Worm (Caenorhabditis elegans) whole organism, late embryonic: ENCODE data around the gene Y105C5A.9.
"Not testable (repeated sequence)": the region's sequence is repeated elsewhere in the genome, so short reads cannot be mapped to it uniquely, and the experiment has no call there.

Source experiments
- C08G9.2 ChIP-seq: sonication (generic microtip); optimal IDR thresholded peaks from 2 replicates; lab custom pipeline; 2016; ENCODE audit warnings: mild to moderate bottlenecking, missing genetic modification characterization, moderate library complexity, missing compliant biosample characterization
- C38D4.7 ChIP-seq: fragments of 200-800 bp; sonication (Bioruptor generic); optimal IDR thresholded peaks from 2 replicates; lab custom pipeline; 2018; ENCODE audit warnings: mild to moderate bottlenecking, missing genetic modification characterization, moderate library complexity, missing compliant biosample characterization
- K09A11.1 ChIP-seq: sonication (generic microtip); optimal IDR thresholded peaks from 2 replicates; lab custom pipeline; 2017; ENCODE audit warnings: antibody characterized with exemption, mild to moderate bottlenecking, missing genetic modification characterization, missing compliant biosample characterization; ENCODE audit not compliant: insufficient read depth
- Y22D7AL.16 ChIP-seq: sonication (generic microtip); optimal IDR thresholded peaks from 2 replicates; lab custom pipeline; 2016; ENCODE audit warnings: missing genetic modification characterization, missing compliant biosample characterization
- ahr-1 ChIP-seq: sonication (generic microtip); optimal IDR thresholded peaks from 2 replicates; lab custom pipeline; 2016; ENCODE audit warnings: missing genetic modification characterization, missing compliant biosample characterization
- ama-1 ChIP-seq: fragments of 150-350 bp; optimal IDR thresholded peaks from 2 replicates; lab custom pipeline; 2014
- ceh-14 ChIP-seq: sonication (generic microtip); optimal IDR thresholded peaks from 2 replicates; lab custom pipeline; 2016; ENCODE audit warnings: missing genotype, missing genetic modification characterization, missing compliant biosample characterization
- ceh-18 ChIP-seq: sonication (generic microtip); optimal IDR thresholded peaks from 2 replicates; lab custom pipeline; 2016; ENCODE audit warnings: missing genetic modification characterization, missing compliant biosample characterization
- ceh-6 ChIP-seq: fragments of 200-800 bp; sonication (Bioruptor generic); optimal IDR thresholded peaks from 2 replicates; lab custom pipeline; 2018; ENCODE audit warnings: mild to moderate bottlenecking, missing genetic modification characterization, missing compliant biosample characterization
- ceh-9 ChIP-seq: sonication (generic microtip); optimal IDR thresholded peaks from 2 replicates; lab custom pipeline; 2016; ENCODE audit warnings: mild to moderate bottlenecking, missing genetic modification characterization, inconsistent platforms, missing compliant biosample characterization
- che-1 ChIP-seq: sonication (generic microtip); optimal IDR thresholded peaks from 2 replicates; lab custom pipeline; 2016; ENCODE audit warnings: mild to moderate bottlenecking, missing genetic modification characterization, missing compliant biosample characterization
- dve-1 ChIP-seq: sonication (generic microtip); optimal IDR thresholded peaks from 2 replicates; lab custom pipeline; 2017; ENCODE audit warnings: antibody characterized with exemption, mild to moderate bottlenecking, missing genetic modification characterization, missing compliant biosample characterization
- elt-2 ChIP-seq: sonication (generic microtip); optimal IDR thresholded peaks from 2 replicates; lab custom pipeline; 2016; ENCODE audit warnings: missing genetic modification reagents, missing genetic modification characterization, missing compliant biosample characterization
- gmeb-2 ChIP-seq: sonication (generic microtip); optimal IDR thresholded peaks from 2 replicates; lab custom pipeline; 2016; ENCODE audit warnings: missing genetic modification characterization, inconsistent platforms, missing compliant biosample characterization
- hlh-13 ChIP-seq: fragments of 200-800 bp; sonication (Bioruptor generic); optimal IDR thresholded peaks from 2 replicates; lab custom pipeline; 2018; ENCODE audit warnings: mild to moderate bottlenecking, missing genetic modification characterization, missing compliant biosample characterization
- hlh-15 ChIP-seq: sonication (generic microtip); optimal IDR thresholded peaks from 2 replicates; lab custom pipeline; 2016; ENCODE audit warnings: missing genetic modification characterization, missing compliant biosample characterization
- hlh-30 ChIP-seq: sonication (generic microtip); optimal IDR thresholded peaks from 2 replicates; lab custom pipeline; 2017; ENCODE audit warnings: antibody characterized with exemption, missing genetic modification characterization, missing compliant biosample characterization; ENCODE audit not compliant: insufficient read depth
- hlh-6 ChIP-seq: sonication (generic microtip); optimal IDR thresholded peaks from 2 replicates; lab custom pipeline; 2016; ENCODE audit warnings: missing genotype, missing genetic modification characterization, missing compliant biosample characterization
- hlh-8 ChIP-seq: sonication (generic microtip); optimal IDR thresholded peaks from 2 replicates; lab custom pipeline; 2016; ENCODE audit warnings: missing genotype, missing genetic modification characterization, missing compliant biosample characterization
- lim-6 ChIP-seq: sonication (generic microtip); optimal IDR thresholded peaks from 2 replicates; lab custom pipeline; 2016; ENCODE audit warnings: missing genetic modification characterization, missing compliant biosample characterization
- mec-3 ChIP-seq: sonication (generic microtip); optimal IDR thresholded peaks from 2 replicates; lab custom pipeline; 2016; ENCODE audit warnings: borderline replicate concordance, missing genetic modification characterization, missing compliant biosample characterization
- nhr-11 ChIP-seq: fragments of 150-350 bp; optimal IDR thresholded peaks from 2 replicates; lab custom pipeline; 2014; ENCODE audit warnings: missing biosample characterization, missing genetic modification characterization
- nhr-232 ChIP-seq: sonication (generic microtip); optimal IDR thresholded peaks from 2 replicates; lab custom pipeline; 2016; ENCODE audit warnings: missing genetic modification characterization, missing compliant biosample characterization
- npax-4 ChIP-seq: sonication (generic microtip); optimal IDR thresholded peaks from 2 replicates; lab custom pipeline; 2016; ENCODE audit warnings: missing genetic modification characterization, missing compliant biosample characterization
- pag-3 ChIP-seq: sonication (generic microtip); optimal IDR thresholded peaks from 2 replicates; lab custom pipeline; 2016; ENCODE audit warnings: missing compliant biosample characterization, missing genetic modification characterization, borderline replicate concordance
- pat-9 ChIP-seq: fragments of 200-800 bp; sonication (Bioruptor generic); optimal IDR thresholded peaks from 2 replicates; lab custom pipeline; 2018; ENCODE audit warnings: mild to moderate bottlenecking, missing genetic modification characterization, moderate library complexity, missing compliant biosample characterization
- pax-1 ChIP-seq: fragments of 150-350 bp; optimal IDR thresholded peaks from 2 replicates; lab custom pipeline; 2014; ENCODE audit warnings: missing biosample characterization, missing genetic modification characterization
- pha-4 ChIP-seq: fragments of 150-350 bp; optimal IDR thresholded peaks from 2 replicates; lab custom pipeline; 2018; ENCODE audit warnings: missing biosample characterization, missing genetic modification reagents, missing genetic modification characterization
- pros-1 ChIP-seq: fragments of 150-350 bp; optimal IDR thresholded peaks from 2 replicates; lab custom pipeline; 2014; ENCODE audit warnings: missing biosample characterization, missing genetic modification reagents, missing genetic modification characterization
- rnt-1 ChIP-seq: sonication (generic microtip); optimal IDR thresholded peaks from 2 replicates; lab custom pipeline; 2016; ENCODE audit warnings: missing genetic modification characterization, missing compliant biosample characterization
- sdc-2 ChIP-seq: sonication (generic microtip); optimal IDR thresholded peaks from 2 replicates; lab custom pipeline; 2016; ENCODE audit warnings: missing genotype, missing genetic modification characterization, missing compliant biosample characterization
- sox-2 ChIP-seq: fragments of 200-800 bp; sonication (Bioruptor generic); IDR thresholded peaks from 2 replicates; pipeline ENCODE4 v1.3.6; 2022; ENCODE audit warnings: missing genetic modification reagents, missing genetic modification characterization, missing compliant biosample characterization
- sox-4 ChIP-seq: sonication (generic microtip); optimal IDR thresholded peaks from 2 replicates; lab custom pipeline; 2017; ENCODE audit warnings: mild to moderate bottlenecking, missing genetic modification characterization, inconsistent platforms, missing compliant biosample characterization
- syd-9 ChIP-seq: sonication (generic microtip); optimal IDR thresholded peaks from 2 replicates; lab custom pipeline; 2016; ENCODE audit warnings: mild to moderate bottlenecking, missing genetic modification characterization, moderate library complexity, missing compliant biosample characterization
- tbx-7 ChIP-seq: sonication (generic microtip); optimal IDR thresholded peaks from 2 replicates; lab custom pipeline; 2016; ENCODE audit warnings: missing genotype, missing genetic modification characterization, missing compliant biosample characterization
- unc-3 ChIP-seq, 2 experiments: fragments of 200-800 bp in 1 of 2; sonication (Bioruptor generic) in 1 of 2; sonication (generic microtip) in 1 of 2; conservative IDR thresholded peaks in 1 of 2; optimal IDR thresholded peaks in 1 of 2; 2 replicates each; pipeline versions ENCODE4 v1.3.6 to Lab custom; 2016 to 2022; ENCODE audit warnings: missing compliant biosample characterization in 2 of 2, missing genetic modification characterization in 2 of 2, missing genetic modification reagents in 1 of 2
- unc-42 ChIP-seq: sonication (generic microtip); optimal IDR thresholded peaks from 2 replicates; lab custom pipeline; 2016; ENCODE audit warnings: missing genotype, missing genetic modification characterization, missing compliant biosample characterization
- unc-55 ChIP-seq: sonication (generic microtip); optimal IDR thresholded peaks from 2 replicates; lab custom pipeline; 2017; ENCODE audit warnings: missing biosample characterization, missing genetic modification reagents, missing genetic modification characterization
- ztf-16 ChIP-seq: sonication (generic microtip); optimal IDR thresholded peaks from 2 replicates; lab custom pipeline; 2017; ENCODE audit warnings: missing genetic modification characterization, missing compliant biosample characterization

Gene Y105C5A.9

DNA sequence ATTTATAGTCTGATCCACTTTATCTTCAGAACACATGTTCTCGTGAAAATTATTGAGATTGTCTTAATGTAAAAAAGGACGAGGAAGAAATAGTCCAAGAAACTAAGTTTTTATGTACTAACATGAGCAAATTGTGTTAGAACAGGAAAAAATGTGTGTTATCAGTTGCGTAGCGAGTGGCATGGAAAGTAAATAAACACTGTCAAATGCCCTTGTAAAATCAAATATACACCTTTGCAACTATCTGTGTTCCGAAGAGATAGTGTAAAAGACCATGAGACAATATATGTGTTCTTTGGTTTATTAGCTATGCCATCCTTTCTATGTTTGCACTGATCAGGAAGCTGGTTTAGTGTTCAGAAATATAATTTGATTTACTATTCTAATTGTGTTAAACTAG lies 38.2 kb upstream of the Y105C5A.9 start:
- TF ChIP-seq lim-6, result no peak
- TF ChIP-seq pat-9 (tag; lab: Kevin White, UChicago), result no peak
- TF ChIP-seq elt-2 (tag; lab: Kevin White, UChicago), result peak; percentile 70
- TF ChIP-seq ama-1 (lab: Kevin White, UChicago), result no peak
- TF ChIP-seq C08G9.2, result no peak
- TF ChIP-seq pax-1 (tag; lab: Kevin White, UChicago), result no peak
- TF ChIP-seq C38D4.7 (GFP tag; lab: Kevin White, UChicago), result no peak

ce11 chrIV:15594935-15595620 lies 36.2 kb upstream of the Y105C5A.9 start, which contains the start of the genes pqn-78 and pqn-79:
pqn-78 (minus strand) TSS chrIV:15595035.
pqn-79 (plus strand) TSS chrIV:15595570.
- not testable (repeated sequence) for TF ChIP-seq pha-4 (tag; lab: Kevin White, UChicago); ceh-14 (tag; lab: Kevin White, UChicago); C38D4.7 (GFP tag; lab: Kevin White, UChicago)

DNA sequence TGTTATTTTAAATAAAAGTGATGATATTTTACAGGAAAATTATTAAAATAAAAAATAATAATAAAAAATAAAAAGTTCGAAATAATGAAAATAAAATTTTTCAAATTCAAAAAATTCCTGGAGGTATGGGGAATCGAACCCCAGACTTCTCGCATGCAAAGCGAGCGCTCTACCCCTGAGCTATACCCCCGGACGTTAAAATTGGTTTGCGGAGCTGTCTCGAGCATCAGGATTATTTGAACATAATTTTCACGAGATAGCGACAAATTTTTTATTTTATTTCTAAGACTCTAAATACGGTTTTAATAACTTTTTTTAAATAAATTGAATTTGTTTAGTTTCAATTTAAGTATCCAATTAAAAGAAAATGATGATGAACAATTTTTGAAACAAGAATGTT lies 27.1 kb upstream of the Y105C5A.9 start:
- TF ChIP-seq Y22D7AL.16 (tag; lab: Kevin White, UChicago) (no peak), sdc-2 (tag; lab: Kevin White, UChicago) (no peak), sox-4 (no peak), hlh-15 (tag; lab: Kevin White, UChicago) (no peak), hlh-8 (no peak), ahr-1 (tag; lab: Kevin White, UChicago) (no peak), ama-1 (lab: Kevin White, UChicago) (no peak), ztf-16 (tag; lab: Kevin White, UChicago) (no peak), pat-9 (tag; lab: Kevin White, UChicago) (no peak), ceh-9 (tag; lab: Kevin White, UChicago) (no peak), pha-4 (tag; lab: Kevin White, UChicago) (no peak), unc-42 (tag; lab: Kevin White, UChicago) (no peak), syd-9 (tag; lab: Kevin White, UChicago) (no peak), npax-4 (tag; lab: Kevin White, UChicago) (no peak), unc-55 (GFP tag; lab: Kevin White, UChicago) (no peak), ceh-6 (no peak)

ce11 chrIV:15606396-15606795 lies 24.9 kb upstream of the Y105C5A.9 start:
- TF ChIP-seq pag-3 (no peak), tbx-7 (tag; lab: Kevin White, UChicago) (no peak), pros-1 (tag; lab: Kevin White, UChicago) (no peak), rnt-1 (no peak), nhr-232 (no peak), C08G9.2 (no peak), dve-1 (no peak), ztf-16 (tag; lab: Kevin White, UChicago) (no peak), pha-4 (tag; lab: Kevin White, UChicago) (no peak)

- TF ChIP-seq ztf-16 (tag; lab: Kevin White, UChicago) (no peak), hlh-6 (tag; lab: Kevin White, UChicago) (no peak), hlh-13 (no peak), unc-3 (GFP tag; conservative IDR thresholded peaks at IDR 0.05; lab: Robert Waterston, UW) (no peak), unc-3 (tag; optimal IDR thresholded peaks at IDR 0.05; lab: Kevin White, UChicago) (no peak), hlh-30 (tag; lab: Kevin White, UChicago) (no peak), ceh-18 (no peak), gmeb-2 (tag; lab: Kevin White, UChicago) (no peak), K09A11.1 (tag; lab: Kevin White, UChicago) (no peak), nhr-11 (tag; lab: Kevin White, UChicago) (no peak), mec-3 (tag; lab: Kevin White, UChicago) (no peak), sox-2 (GFP tag; lab: Robert Waterston, UW) (no peak), che-1 (tag; lab: Kevin White, UChicago) (no peak), sox-4 (no peak), ahr-1 (tag; lab: Kevin White, UChicago) (no peak), npax-4 (tag; lab: Kevin White, UChicago) (no peak), unc-55 (GFP tag; lab: Kevin White, UChicago) (no peak)
Measured at ce11 chrIV:15613141-15613540, 18.2 kb upstream of the Y105C5A.9 start.
